Worm (Caenorhabditis elegans) whole organism, L4 larva: ENCODE measurements around the gene C55A1.11.
"Not testable (repeated sequence)": the region's sequence is repeated elsewhere in the genome, so short reads cannot be mapped to it uniquely, and the experiment has no call there.

Source experiments
- F10B5.3 ChIP-seq: sonication (generic microtip); optimal IDR thresholded peaks from 2 replicates; lab custom pipeline; 2016; ENCODE audit warnings: mild to moderate bottlenecking, missing genetic modification characterization, missing compliant biosample characterization
- F49E8.2 ChIP-seq: sonication (generic microtip); optimal IDR thresholded peaks from 2 replicates; lab custom pipeline; 2016; ENCODE audit warnings: missing compliant biosample characterization, mild to moderate bottlenecking, missing genetic modification characterization, borderline replicate concordance
- Y48G9A.11 ChIP-seq: fragments of 200-800 bp; sonication (Bioruptor generic); IDR thresholded peaks from 2 replicates; pipeline ENCODE4 v1.3.6; 2022; ENCODE audit warnings: missing genetic modification reagents, missing genetic modification characterization, missing compliant biosample characterization
- ZK337.2 ChIP-seq: fragments of 200-800 bp; sonication (Bioruptor generic); IDR thresholded peaks from 2 replicates; pipeline ENCODE4 v1.3.6; 2022; ENCODE audit warnings: missing genetic modification reagents, missing genetic modification characterization, missing compliant biosample characterization
- ZK546.5 ChIP-seq, 2 experiments: sonication (generic microtip); optimal IDR thresholded peaks; 2 replicates each; lab custom pipeline; 2017; ENCODE audit warnings: missing biosample characterization in 2 of 2, missing genetic modification characterization in 2 of 2
- aha-1 ChIP-seq: fragments of 150-350 bp; peaks from one replicate; lab custom pipeline; 2014; ENCODE audit warnings: missing biosample characterization, missing genetic modification characterization
- daf-19 ChIP-seq: fragments of 200-800 bp; sonication (Bioruptor generic); conservative IDR thresholded peaks from 2 replicates; pipeline ENCODE4 v1.3.6; 2022; ENCODE audit warnings: missing genetic modification characterization, missing compliant biosample characterization
- dmd-9 ChIP-seq: fragments of 200-800 bp; sonication (Bioruptor generic); IDR thresholded peaks from 2 replicates; pipeline ENCODE4 v1.3.6; 2022; ENCODE audit warnings: missing genetic modification reagents, missing genetic modification characterization, missing compliant biosample characterization
- dve-1 ChIP-seq: sonication (generic microtip); optimal IDR thresholded peaks from 2 replicates; lab custom pipeline; 2017; ENCODE audit warnings: antibody characterized with exemption, mild to moderate bottlenecking, missing genetic modification characterization, missing compliant biosample characterization; ENCODE audit not compliant: insufficient read depth
- egl-27 ChIP-seq: sonication (generic microtip); optimal IDR thresholded peaks from 3 replicates; lab custom pipeline; 2017; ENCODE audit warnings: missing biosample characterization, missing genetic modification reagents, missing genetic modification characterization
- fos-1 ChIP-seq: fragments of 150-350 bp; optimal IDR thresholded peaks from 2 replicates; lab custom pipeline; 2014; ENCODE audit warnings: missing biosample characterization, missing genetic modification characterization
- hmg-1.1 ChIP-seq: fragments of 200-800 bp; sonication (Bioruptor generic); IDR thresholded peaks from 2 replicates; pipeline ENCODE4 v1.3.6; 2022; ENCODE audit warnings: missing genetic modification reagents, missing genetic modification characterization, missing compliant biosample characterization
- jun-1 ChIP-seq: fragments of 150-350 bp; optimal IDR thresholded peaks from 2 replicates; lab custom pipeline; 2014; ENCODE audit warnings: missing biosample characterization, missing genetic modification reagents, missing genetic modification characterization
- mdl-1 ChIP-seq, 2 experiments: fragments of 150-350 bp in 1 of 2; sonication (generic microtip) in 1 of 2; optimal IDR thresholded peaks; 2 replicates each; lab custom pipeline; 2014 to 2017; ENCODE audit warnings: missing biosample characterization in 2 of 2, missing genetic modification characterization in 2 of 2
- mdt-29 ChIP-seq: fragments of 200-800 bp; sonication (Bioruptor generic); IDR thresholded peaks from 2 replicates; pipeline ENCODE4 v1.3.6; 2022; ENCODE audit warnings: missing genetic modification reagents, missing genetic modification characterization, missing compliant biosample characterization
- nhr-10 ChIP-seq: fragments of 150-350 bp; optimal IDR thresholded peaks from 2 replicates; lab custom pipeline; 2014; ENCODE audit warnings: missing biosample characterization, missing genetic modification characterization
- nhr-102 ChIP-seq: sonication (generic microtip); optimal IDR thresholded peaks from 2 replicates; lab custom pipeline; 2016; ENCODE audit warnings: mild to moderate bottlenecking, missing genetic modification characterization, moderate library complexity, missing compliant biosample characterization
- nhr-11 ChIP-seq: fragments of 150-350 bp; optimal IDR thresholded peaks from 2 replicates; lab custom pipeline; 2014; ENCODE audit warnings: missing biosample characterization, missing genetic modification characterization
- nhr-237 ChIP-seq: sonication (generic microtip); optimal IDR thresholded peaks from 2 replicates; lab custom pipeline; 2017; ENCODE audit warnings: missing biosample characterization, missing genetic modification characterization
- nhr-6 ChIP-seq: fragments of 150-350 bp; optimal IDR thresholded peaks from 2 replicates; lab custom pipeline; 2014; ENCODE audit warnings: missing biosample characterization, missing genetic modification characterization
- nhr-76 ChIP-seq: fragments of 150-350 bp; optimal IDR thresholded peaks from 2 replicates; lab custom pipeline; 2014; ENCODE audit warnings: missing biosample characterization, missing genetic modification characterization
- php-3 ChIP-seq: fragments of 200-800 bp; sonication (Bioruptor generic); IDR thresholded peaks from 2 replicates; pipeline ENCODE4 v1.3.6; 2022; ENCODE audit warnings: missing genetic modification reagents, missing genetic modification characterization, missing compliant biosample characterization
- rbr-2 ChIP-seq: sonication (generic microtip); optimal IDR thresholded peaks from 2 replicates; lab custom pipeline; 2016; ENCODE audit warnings: missing genotype, missing genetic modification characterization, missing compliant biosample characterization
- set-16 ChIP-seq: fragments of 200-800 bp; sonication (Bioruptor generic); IDR thresholded peaks from 2 replicates; pipeline ENCODE4 v1.3.6; 2022; ENCODE audit warnings: missing genetic modification reagents, missing genetic modification characterization, missing compliant biosample characterization
- spr-3 ChIP-seq: fragments of 200-800 bp; sonication (Bioruptor generic); optimal IDR thresholded peaks from 2 replicates; lab custom pipeline; 2018; ENCODE audit warnings: mild to moderate bottlenecking, missing genetic modification characterization, missing compliant biosample characterization
- tag-97 ChIP-seq: fragments of 200-800 bp; sonication (Bioruptor generic); IDR thresholded peaks from 2 replicates; pipeline ENCODE4 v1.3.6; 2022; ENCODE audit warnings: missing genetic modification characterization, missing compliant biosample characterization
- unc-62 ChIP-seq, 3 experiments: fragments of 150-350 bp in 1 of 3; sonication (generic microtip); optimal IDR thresholded peaks in 2 of 3; peaks in 1 of 3; 1 replicate in 1 of 3; 2 replicates in 2 of 3; lab custom pipeline; 2014 to 2017; ENCODE audit warnings: missing biosample characterization in 3 of 3, missing genetic modification characterization in 3 of 3, missing genetic modification reagents in 3 of 3, missing genotype in 1 of 3
- zip-2 ChIP-seq: fragments of 150-350 bp; optimal IDR thresholded peaks from 2 replicates; lab custom pipeline; 2014; ENCODE audit warnings: missing biosample characterization, missing genetic modification characterization
- ztf-7 ChIP-seq: fragments of 150-350 bp; optimal IDR thresholded peaks from 2 replicates; lab custom pipeline; 2014; ENCODE audit warnings: missing biosample characterization, missing genetic modification characterization

Gene C55A1.11

ce11 chrV:15590183-15590667, 35.4 kb upstream of the C55A1.11 start, which contains the start of gene F28F8.7 (continued):
- peak in 1 of 2 experiments; percentile 16 for TF ChIP-seq mdl-1 (tag; optimal IDR thresholded peaks at IDR 0.05; lab: Kevin White, UChicago)
- TF ChIP-seq dmd-9 (GFP tag; lab: Robert Waterston, UW): peak; percentile 88

DNA sequence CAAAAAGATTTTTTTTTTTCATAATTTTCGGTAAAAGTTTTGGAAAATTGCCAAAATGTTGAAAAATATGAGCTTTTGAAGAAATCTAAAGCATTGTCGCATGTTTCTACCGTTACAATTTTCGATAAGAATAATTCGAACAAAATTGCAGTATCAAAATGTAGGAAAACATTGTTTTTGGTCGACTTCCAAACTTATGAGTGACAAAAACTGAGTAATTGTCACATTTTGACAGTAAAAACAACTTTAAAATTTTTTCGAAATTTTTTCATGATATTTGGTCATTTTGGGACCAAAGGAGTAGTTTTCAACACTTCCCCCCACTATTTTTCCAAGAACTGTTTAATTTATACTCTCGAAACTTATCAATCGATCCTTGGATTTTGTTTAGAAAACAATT, 31.1 kb upstream of the C55A1.11 start, which contains the start of gene fbxa-139:
TSS of gene fbxa-139 (minus strand) at position 101 of the 400 bp plus-strand sequence.
- TF ChIP-seq nhr-76 (no peak), ztf-7 (tag; lab: Kevin White, UChicago) (no peak), aha-1 (tag; lab: Kevin White, UChicago) (no peak)

DNA sequence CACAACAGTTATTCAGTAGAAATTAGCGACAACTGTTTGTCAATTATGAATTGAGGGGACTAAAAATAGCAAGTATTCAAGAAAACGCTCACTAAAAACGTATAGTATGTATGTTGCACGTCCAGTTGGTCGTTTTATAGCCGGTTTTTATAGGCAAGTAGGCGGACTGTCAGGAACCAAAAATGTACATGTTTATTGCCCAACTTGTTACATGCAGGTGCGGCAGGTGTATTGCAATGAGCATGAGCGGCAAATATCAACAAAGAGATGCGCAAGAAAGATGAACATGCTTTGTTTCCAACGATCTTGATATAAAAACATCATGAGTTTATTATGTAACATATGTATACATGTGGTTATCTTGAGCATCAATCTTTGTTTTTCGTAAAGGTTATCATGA, 25.9 kb upstream of the C55A1.11 start, which contains the start of gene B0391.14:
TSS of gene B0391.14 (minus strand) at position 101 of the 400 bp plus-strand sequence.
- TF ChIP-seq rbr-2 (tag; lab: Kevin White, UChicago); ZK337.2 (GFP tag; lab: Robert Waterston, UW); mdt-29 (GFP tag; lab: Robert Waterston, UW): not testable (repeated sequence)

DNA sequence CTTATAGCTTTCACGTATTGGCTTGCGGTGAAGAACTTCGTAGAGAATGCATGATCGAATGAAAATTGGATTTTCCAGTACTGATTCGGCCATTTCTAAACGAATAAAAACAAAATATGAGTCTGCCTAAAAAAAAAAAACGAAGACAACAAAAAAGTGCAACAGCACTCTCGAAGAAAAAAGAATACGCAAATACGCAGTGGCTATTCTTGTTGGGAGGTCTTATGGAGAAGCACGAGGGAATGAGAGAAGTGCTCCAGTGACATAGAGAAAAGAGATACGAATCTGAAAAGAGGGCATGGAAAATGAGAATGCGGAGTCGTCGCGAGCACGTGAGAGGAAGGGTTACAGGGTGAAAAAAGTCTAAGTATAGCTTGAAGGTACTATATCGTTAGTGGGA, 23.4 kb upstream of the C55A1.11 start, which contains the start of gene fbxa-152:
TSS of gene fbxa-152 (minus strand) at position 101 of the 400 bp plus-strand sequence.
- no peak for TF ChIP-seq daf-19
- TF ChIP-seq unc-62 (GFP tag; optimal IDR thresholded peaks at IDR 0.05 in 1 of 2; lab: Kevin White, UChicago): peak in 1 of 2 experiments; percentile 39
- TF ChIP-seq unc-62 (tag; optimal IDR thresholded peaks at IDR 0.05; lab: Kevin White, UChicago): no peak

ce11 chrV:15605045-15605444, 20.6 kb upstream of the C55A1.11 start, which contains the start of gene fbxa-154:
Gene fbxa-154 (minus strand): TSS chrV:15605145.
- TF ChIP-seq Y48G9A.11 (GFP tag; lab: Robert Waterston, UW): no peak
- TF ChIP-seq nhr-102 (tag; lab: Kevin White, UChicago): no peak

DNA sequence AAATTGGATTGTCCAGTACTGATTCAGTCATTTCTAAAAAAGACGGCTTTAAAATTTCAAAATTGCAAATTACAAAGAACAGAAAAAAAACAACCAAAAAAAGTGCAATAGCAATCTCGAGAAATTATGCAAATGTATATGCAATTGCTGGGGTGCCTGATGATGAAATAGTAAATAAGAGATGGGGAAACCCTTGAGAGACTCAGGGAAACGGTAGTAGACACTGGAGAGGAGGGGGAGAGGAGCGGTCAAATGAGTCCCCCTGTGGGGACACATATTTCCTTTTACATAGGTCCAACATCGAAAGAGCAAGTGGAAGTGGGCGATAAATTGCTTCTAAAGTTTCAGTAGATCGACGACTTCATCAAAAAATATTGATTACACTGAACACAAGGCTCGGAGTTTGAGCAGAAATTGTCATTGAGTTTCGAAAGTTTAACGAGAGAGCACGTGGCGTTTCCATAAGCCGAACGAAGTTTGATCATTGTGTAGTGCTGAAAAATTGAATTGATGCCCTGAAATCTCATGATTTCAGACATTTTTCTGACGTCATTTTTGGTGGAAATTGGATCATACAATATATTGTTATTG, 15.2 kb upstream of the C55A1.11 start, which contains the start of the genes fbxa-153 and str-12:
TSS of gene fbxa-153 (minus strand) at position 35 of the 591 bp plus-strand sequence.
TSS of gene str-12 (plus strand) at position 541 of the 591 bp plus-strand sequence.
- no peak for TF ChIP-seq php-3
- TF ChIP-seq nhr-11 (tag; lab: Kevin White, UChicago): peak; percentile 4
- TF ChIP-seq zip-2 (tag; lab: Kevin White, UChicago): no peak
- 0 out of 2 replicates have a peak, but pooled peaks have one; percentile 25 for TF ChIP-seq ZK337.2 (GFP tag; lab: Robert Waterston, UW)

ce11 chrV:15612886-15613285, 12.8 kb upstream of the C55A1.11 start, which contains the start of gene str-263:
Gene str-263 (plus strand): TSS chrV:15613186.
- TF ChIP-seq nhr-11 (tag; lab: Kevin White, UChicago) (no peak), jun-1 (tag; lab: Kevin White, UChicago) (no peak), dve-1 (tag; lab: Kevin White, UChicago) (no peak), egl-27 (tag; lab: Kevin White, UChicago) (no peak), F10B5.3 (tag; lab: Kevin White, UChicago) (no peak), ZK546.5 (tag; optimal IDR thresholded peaks at IDR 0.05; lab: Kevin White, UChicago) (no peak), tag-97 (no peak), nhr-10 (no peak), mdl-1 (tag; optimal IDR thresholded peaks at IDR 0.05; lab: Kevin White, UChicago) (no peak), set-16 (GFP tag; lab: Robert Waterston, UW) (no peak), fos-1 (tag; lab: Kevin White, UChicago) (no peak), nhr-6 (tag; lab: Kevin White, UChicago) (no peak), spr-3 (GFP tag; lab: Kevin White, UChicago) (no peak), daf-19 (no peak), ZK337.2 (GFP tag; lab: Robert Waterston, UW) (no peak), F49E8.2 (tag; lab: Kevin White, UChicago) (no peak), hmg-1.1 (GFP tag; lab: Robert Waterston, UW) (no peak), nhr-237 (tag; lab: Kevin White, UChicago) (no peak)
